Worm (Caenorhabditis elegans) whole organism, young adult: ENCODE data around the gene C28H8.5.
A peak's percentile ranks its signal among the peaks of the same experiment; 100 is the strongest.

Experiments
- B0035.1 ChIP-seq: sonication (generic microtip); optimal IDR thresholded peaks from 2 replicates; lab custom pipeline; 2016; ENCODE audit warnings: missing genetic modification characterization, mild to moderate bottlenecking, missing compliant biosample characterization, missing genotype, missing genetic modification reagents
- C17E4.6 ChIP-seq: fragments of 200-800 bp; sonication (Bioruptor generic); IDR thresholded peaks from 2 replicates; pipeline ENCODE4 v1.3.6; 2022; ENCODE audit warnings: missing genetic modification reagents, missing genetic modification characterization, missing compliant biosample characterization
- F22D6.2 ChIP-seq: sonication (generic microtip); optimal IDR thresholded peaks from 2 replicates; lab custom pipeline; 2016; ENCODE audit warnings: mild to moderate bottlenecking, missing genetic modification characterization, missing compliant biosample characterization
- F39B2.1 ChIP-seq: fragments of 200-800 bp; sonication (Bioruptor generic); IDR thresholded peaks from 2 replicates; pipeline ENCODE4 v1.3.6; 2022; ENCODE audit warnings: missing genetic modification reagents, missing genetic modification characterization, missing compliant biosample characterization
- F52B5.7 ChIP-seq: sonication (generic microtip); optimal IDR thresholded peaks from 2 replicates; lab custom pipeline; 2016; ENCODE audit warnings: mild to moderate bottlenecking, missing genetic modification characterization, missing compliant biosample characterization
- F57C9.4 ChIP-seq: sonication (generic microtip); optimal IDR thresholded peaks from 2 replicates; lab custom pipeline; 2017; ENCODE audit warnings: mild to moderate bottlenecking, missing genetic modification characterization, missing compliant biosample characterization
- K11D2.4 ChIP-seq: fragments of 200-800 bp; sonication (Bioruptor generic); IDR thresholded peaks from 2 replicates; pipeline ENCODE4 v1.3.6; 2022; ENCODE audit warnings: missing genetic modification reagents, missing genetic modification characterization, missing compliant biosample characterization
- T07F8.4 ChIP-seq: sonication (generic microtip); optimal IDR thresholded peaks from 2 replicates; lab custom pipeline; 2016; ENCODE audit warnings: mild to moderate bottlenecking, missing genetic modification characterization, moderate library complexity, missing compliant biosample characterization
- T26A5.8 ChIP-seq: sonication (generic microtip); optimal IDR thresholded peaks from 2 replicates; lab custom pipeline; 2016; ENCODE audit warnings: missing genetic modification characterization, missing compliant biosample characterization
- Y53F4B.3 ChIP-seq: fragments of 200-800 bp; sonication (Bioruptor generic); IDR thresholded peaks from 2 replicates; pipeline ENCODE4 v1.3.6; 2022; ENCODE audit warnings: missing genetic modification reagents, missing genetic modification characterization, missing compliant biosample characterization
- Y53G8AR.9 ChIP-seq: fragments of 200-800 bp; sonication (Bioruptor generic); conservative IDR thresholded peaks from 2 replicates; pipeline ENCODE4 v1.3.6; 2022; ENCODE audit warnings: missing genetic modification reagents, missing genetic modification characterization, missing compliant biosample characterization
- Y67H2A.10 ChIP-seq: fragments of 200-800 bp; sonication (Bioruptor generic); conservative IDR thresholded peaks from 2 replicates; pipeline ENCODE4 v1.3.6; 2022; ENCODE audit warnings: missing genetic modification reagents, missing genetic modification characterization, missing compliant biosample characterization
- ama-1 ChIP-seq, 3 experiments: fragments of 150-350 bp in 1 of 3; sonication (generic microtip) in 2 of 3; optimal IDR thresholded peaks; 2 replicates each; lab custom pipeline; 2014 to 2018; ENCODE audit warnings: missing biosample characterization in 2 of 3, missing genetic modification characterization in 2 of 3, missing genetic modification reagents in 2 of 3
- attf-3 ChIP-seq: fragments of 200-800 bp; sonication (Bioruptor generic); conservative IDR thresholded peaks from 2 replicates; pipeline ENCODE4 v1.3.6; 2022; ENCODE audit warnings: missing genetic modification reagents, missing genetic modification characterization, missing compliant biosample characterization
- cebp-2 ChIP-seq: fragments of 200-800 bp; sonication (Bioruptor generic); IDR thresholded peaks from 2 replicates; pipeline ENCODE4 v1.3.6; 2022; ENCODE audit warnings: missing genetic modification characterization, missing compliant biosample characterization
- efl-1 ChIP-seq: fragments of 150-350 bp; optimal IDR thresholded peaks from 2 replicates; lab custom pipeline; 2014; ENCODE audit warnings: missing biosample characterization, missing genetic modification reagents, missing genetic modification characterization
- egl-44 ChIP-seq: fragments of 200-800 bp; sonication (Bioruptor generic); IDR thresholded peaks from 2 replicates; pipeline ENCODE4 v1.3.6; 2022; ENCODE audit warnings: missing genetic modification reagents, missing genetic modification characterization, missing compliant biosample characterization
- hlh-26 ChIP-seq: fragments of 200-800 bp; sonication (Bioruptor generic); conservative IDR thresholded peaks from 2 replicates; pipeline ENCODE4 v1.3.6; 2022; ENCODE audit warnings: missing genetic modification reagents, missing genetic modification characterization, missing compliant biosample characterization
- lin-35 ChIP-seq, 3 experiments: fragments of 150-350 bp in 2 of 3; sonication (generic microtip) in 1 of 3; optimal IDR thresholded peaks; 2 replicates each; lab custom pipeline; 2014 to 2018; ENCODE audit warnings: missing biosample characterization in 3 of 3, missing genetic modification characterization in 3 of 3, missing genetic modification reagents in 3 of 3
- lin-54 ChIP-seq: fragments of 200-800 bp; sonication (Bioruptor generic); optimal IDR thresholded peaks from 2 replicates; lab custom pipeline; 2018; ENCODE audit warnings: mild to moderate bottlenecking, missing genetic modification characterization, missing compliant biosample characterization
- lsy-27 ChIP-seq: sonication (generic microtip); optimal IDR thresholded peaks from 2 replicates; lab custom pipeline; 2017; ENCODE audit warnings: missing genetic modification characterization, mild to moderate bottlenecking, missing compliant biosample characterization, antibody characterized with exemption, missing genotype, borderline replicate concordance; ENCODE audit not compliant: insufficient read depth
- madf-6 ChIP-seq: fragments of 200-800 bp; sonication (Bioruptor generic); IDR thresholded peaks from 2 replicates; pipeline ENCODE4 v1.3.6; 2022; ENCODE audit warnings: missing genetic modification reagents, missing genetic modification characterization, missing compliant biosample characterization
- mxl-1 ChIP-seq: sonication (generic microtip); optimal IDR thresholded peaks from 2 replicates; lab custom pipeline; 2016; ENCODE audit warnings: missing genetic modification characterization, missing compliant biosample characterization
- nfyb-1 ChIP-seq: fragments of 200-800 bp; sonication (Bioruptor generic); IDR thresholded peaks from 2 replicates; pipeline ENCODE4 v1.3.6; 2022; ENCODE audit warnings: missing genetic modification reagents, missing genetic modification characterization, missing compliant biosample characterization
- nhr-27 ChIP-seq: fragments of 200-800 bp; sonication (Bioruptor generic); optimal IDR thresholded peaks from 2 replicates; lab custom pipeline; 2018; ENCODE audit warnings: mild to moderate bottlenecking, missing genetic modification characterization, moderate library complexity, missing compliant biosample characterization
- nhr-80 ChIP-seq: sonication (generic microtip); optimal IDR thresholded peaks from 2 replicates; lab custom pipeline; 2016; ENCODE audit warnings: missing genetic modification characterization, missing compliant biosample characterization
- pha-4 ChIP-seq: fragments of 150-350 bp; sonication (generic microtip); optimal IDR thresholded peaks from 2 replicates; lab custom pipeline; 2014; ENCODE audit warnings: missing biosample characterization, missing genetic modification reagents, missing genetic modification characterization
- sdz-38 ChIP-seq: sonication (generic microtip); optimal IDR thresholded peaks from 2 replicates; lab custom pipeline; 2016; ENCODE audit warnings: missing genotype, missing genetic modification characterization, missing compliant biosample characterization
- sea-2 ChIP-seq: fragments of 200-800 bp; sonication (Bioruptor generic); IDR thresholded peaks from 2 replicates; pipeline ENCODE4 v1.3.6; 2022; ENCODE audit warnings: missing genetic modification characterization, missing compliant biosample characterization
- sptf-2 ChIP-seq: fragments of 200-800 bp; sonication (Bioruptor generic); optimal IDR thresholded peaks from 2 replicates; lab custom pipeline; 2018; ENCODE audit warnings: mild to moderate bottlenecking, missing genetic modification characterization, missing compliant biosample characterization
- zim-3 ChIP-seq: sonication (generic microtip); optimal IDR thresholded peaks from 2 replicates; lab custom pipeline; 2017; ENCODE audit warnings: mild to moderate bottlenecking, missing genetic modification characterization, moderate library complexity, missing compliant biosample characterization
- ztf-18 ChIP-seq: sonication (generic microtip); optimal IDR thresholded peaks from 2 replicates; lab custom pipeline; 2016; ENCODE audit warnings: missing genotype, mild to moderate bottlenecking, missing genetic modification characterization, missing compliant biosample characterization
- ztf-22 ChIP-seq: fragments of 200-800 bp; sonication (Bioruptor generic); optimal IDR thresholded peaks from 2 replicates; lab custom pipeline; 2018; ENCODE audit warnings: mild to moderate bottlenecking, missing genetic modification characterization, moderate library complexity, missing compliant biosample characterization

C28H8.5 gene

ce11 chrIII:5886893-5887292 is 2.8 kb downstream of the C28H8.5 start, which contains the start of gene C28H8.7:
Gene C28H8.7, minus strand, starts transcription at chrIII:5886993.
- TF ChIP-seq attf-3 (GFP tag; lab: Robert Waterston, UW), result no peak
- TF ChIP-seq hlh-26, result no peak
- TF ChIP-seq nhr-27 (tag; lab: Kevin White, UChicago), result no peak
- TF ChIP-seq F39B2.1 (GFP tag; lab: Robert Waterston, UW), result no peak
- no peak for TF ChIP-seq sea-2 (GFP tag; lab: Robert Waterston, UW)
- no peak for TF ChIP-seq T07F8.4
- no peak for TF ChIP-seq mxl-1 (tag; lab: Kevin White, UChicago)
- no peak for TF ChIP-seq lin-54 (GFP tag; lab: Kevin White, UChicago)
- no peak for TF ChIP-seq lsy-27
- TF ChIP-seq sptf-2 (GFP tag; lab: Kevin White, UChicago), result no peak
- no peak for TF ChIP-seq nhr-80 (tag; lab: Kevin White, UChicago)

- TF ChIP-seq C17E4.6 (GFP tag; lab: Robert Waterston, UW) (no peak), Y67H2A.10 (no peak), madf-6 (no peak), K11D2.4 (no peak), T26A5.8 (tag; lab: Kevin White, UChicago) (no peak), F22D6.2 (tag; lab: Kevin White, UChicago) (no peak), Y53F4B.3 (GFP tag; lab: Robert Waterston, UW) (no peak), nfyb-1 (no peak), Y53G8AR.9 (no peak), B0035.1 (no peak), ztf-22 (GFP tag; lab: Kevin White, UChicago) (no peak), zim-3 (tag; lab: Kevin White, UChicago) (no peak), ztf-18 (no peak), lin-35 (GFP tag; optimal IDR thresholded peaks at IDR 0.05; lab: Kevin White, UChicago) (no peak), ama-1 (optimal IDR thresholded peaks at IDR 0.05; lab: Kevin White, UChicago) (no peak), ama-1 (GFP tag; optimal IDR thresholded peaks at IDR 0.05; lab: Kevin White, UChicago) (no peak)
These were observed 4.6 kb downstream of the C28H8.5 start, which contains the start of gene C28H8.8 for ce11 chrIII:5888675-5889074. Gene C28H8.8, minus strand, starts transcription at chrIII:5888775.

- TF ChIP-seq cebp-2 (GFP tag; lab: Robert Waterston, UW) (no peak), sdz-38 (tag; lab: Kevin White, UChicago) (no peak), pha-4 (peak; percentile 63), F52B5.7 (no peak)
These were observed 8.8 kb downstream of the C28H8.5 start for ce11 chrIII:5892909-5893308.

ce11 chrIII:5895913-5896312 is 11.8 kb downstream of the C28H8.5 start, which contains the start of gene pxl-1:
Gene pxl-1, minus strand, starts transcription at chrIII:5896013.
- no peak for TF ChIP-seq F57C9.4 (tag; lab: Kevin White, UChicago)
- TF ChIP-seq, all 124 proteins: peak for 0

- TF ChIP-seq egl-44 (GFP tag; lab: Robert Waterston, UW) (no peak), efl-1 (peak; percentile 30)
These were observed 13.4 kb downstream of the C28H8.5 start for ce11 chrIII:5897468-5897867.
